Fruit fly (Drosophila melanogaster) whole organism, prepupa: Measurements from ENCODE around the gene Prp31.

Experiments
- Blimp-1 ChIP-seq: fragments of 200-800 bp; sonication (Bioruptor generic); optimal IDR thresholded peaks from 3 replicates; lab custom pipeline; 2017; ENCODE audit warnings: missing biosample characterization, missing genetic modification characterization, mild to moderate bottlenecking, moderate library complexity, missing genetic modification reagents
- CG10631 ChIP-seq: fragments of 200-800 bp; sonication (Bioruptor generic); optimal IDR thresholded peaks from 2 replicates; lab custom pipeline; 2016; ENCODE audit warnings: missing biosample characterization, missing genetic modification characterization
- CG11294 ChIP-seq: fragments of 200-800 bp; sonication (Bioruptor generic); IDR thresholded peaks from 2 replicates; pipeline ENCODE4 v1.3.6; 2022; ENCODE audit warnings: missing biosample characterization, missing genetic modification characterization
- CG11762 ChIP-seq: fragments of 200-800 bp; sonication (Bioruptor generic); optimal IDR thresholded peaks from 3 replicates; lab custom pipeline; 2016; ENCODE audit warnings: missing biosample characterization, missing genetic modification characterization; ENCODE audit not compliant: insufficient read depth
- CG11902 ChIP-seq: fragments of 200-800 bp; sonication (Bioruptor generic); optimal IDR thresholded peaks from 3 replicates; lab custom pipeline; 2016; ENCODE audit warnings: missing biosample characterization, missing genetic modification characterization
- CG15336 ChIP-seq: fragments of 200-800 bp; sonication (Bioruptor generic); IDR thresholded peaks from 2 replicates; pipeline ENCODE4 v1.3.6; 2022; ENCODE audit warnings: missing biosample characterization, missing genetic modification characterization
- CG1621 ChIP-seq: fragments of 200-800 bp; sonication (Bioruptor generic); optimal IDR thresholded peaks from 3 replicates; lab custom pipeline; 2018; ENCODE audit warnings: missing biosample characterization, mild to moderate bottlenecking, missing genetic modification characterization
- CG4318 ChIP-seq: fragments of 200-800 bp; sonication (Bioruptor generic); optimal IDR thresholded peaks from 3 replicates; lab custom pipeline; 2017; ENCODE audit warnings: missing biosample characterization, mild to moderate bottlenecking, missing genetic modification characterization
- CG6276 ChIP-seq: fragments of 200-800 bp; sonication (Bioruptor generic); optimal IDR thresholded peaks from 2 replicates; lab custom pipeline; 2017; ENCODE audit warnings: missing biosample characterization, mild to moderate bottlenecking, missing genetic modification characterization
- CG6854 ChIP-seq: fragments of 200-800 bp; sonication (Bioruptor generic); optimal IDR thresholded peaks from 2 replicates; lab custom pipeline; 2017; ENCODE audit warnings: missing biosample characterization, mild to moderate bottlenecking, missing genetic modification characterization
- CG7368 ChIP-seq: fragments of 200-800 bp; sonication (Bioruptor generic); optimal IDR thresholded peaks from 3 replicates; lab custom pipeline; 2016; ENCODE audit warnings: missing biosample characterization, missing genetic modification characterization
- CG8119 ChIP-seq: fragments of 200-800 bp; sonication (Bioruptor generic); IDR thresholded peaks from 3 replicates; pipeline ENCODE4 v1.3.6; 2022; ENCODE audit warnings: missing biosample characterization, missing genetic modification characterization
- CG8319 ChIP-seq: fragments of 200-800 bp; sonication (Bioruptor generic); optimal IDR thresholded peaks from 3 replicates; lab custom pipeline; 2016; ENCODE audit warnings: missing biosample characterization, missing genetic modification characterization
- Eip78C ChIP-seq: fragments of 200-800 bp; sonication (Bioruptor generic); peaks from one replicate; lab custom pipeline; 2016; ENCODE audit warnings: missing biosample characterization, missing genetic modification characterization
- Gug ChIP-seq: fragments of 200-800 bp; sonication (Bioruptor generic); IDR thresholded peaks from 2 replicates; pipeline ENCODE4 v1.3.6; 2022; ENCODE audit warnings: missing biosample characterization, missing genetic modification characterization
- Hr38 ChIP-seq: sonication (Bioruptor generic); optimal IDR thresholded peaks from 2 replicates; lab custom pipeline; 2016; ENCODE audit warnings: missing biosample characterization, missing genetic modification characterization
- Hr4 ChIP-seq: fragments of 200-800 bp; sonication (Bioruptor generic); optimal IDR thresholded peaks from 3 replicates; lab custom pipeline; 2016; ENCODE audit warnings: missing biosample characterization, missing genetic modification characterization
- Lpt ChIP-seq: fragments of 200-800 bp; sonication (Bioruptor generic); optimal IDR thresholded peaks from 3 replicates; lab custom pipeline; 2016; ENCODE audit warnings: missing biosample characterization, missing genetic modification characterization
- Met ChIP-seq: fragments of 200-800 bp; sonication (Bioruptor generic); optimal IDR thresholded peaks from 3 replicates; lab custom pipeline; 2016; ENCODE audit warnings: missing biosample characterization, missing genetic modification characterization
- Smox ChIP-seq: fragments of 200-800 bp; sonication (Bioruptor generic); optimal IDR thresholded peaks from 3 replicates; lab custom pipeline; 2016; ENCODE audit warnings: missing biosample characterization, missing genetic modification characterization
- Sox14 ChIP-seq: fragments of 200-800 bp; sonication (Bioruptor generic); optimal IDR thresholded peaks from 3 replicates; lab custom pipeline; 2016; ENCODE audit warnings: missing biosample characterization, missing genetic modification characterization
- acj6 ChIP-seq: fragments of 200-800 bp; sonication (Bioruptor generic); optimal IDR thresholded peaks from 3 replicates; lab custom pipeline; 2016; ENCODE audit warnings: missing biosample characterization, missing genetic modification characterization
- cyc ChIP-seq: fragments of 200-800 bp; sonication (Bioruptor generic); optimal IDR thresholded peaks from 3 replicates; lab custom pipeline; 2016; ENCODE audit warnings: missing biosample characterization, missing genetic modification characterization
- dsx ChIP-seq: fragments of 200-800 bp; optimal IDR thresholded peaks from 3 replicates; lab custom pipeline; 2019; ENCODE audit warnings: missing biosample characterization, mild to moderate bottlenecking, missing genetic modification characterization, moderate library complexity; ENCODE audit not compliant: poor library complexity, severe bottlenecking
- eg ChIP-seq: fragments of 200-800 bp; sonication (Bioruptor generic); IDR thresholded peaks from 3 replicates; pipeline ENCODE4 v1.3.6; 2022; ENCODE audit warnings: missing biosample characterization, missing genetic modification characterization
- esn ChIP-seq: fragments of 200-800 bp; sonication (Bioruptor generic); optimal IDR thresholded peaks from 2 replicates; lab custom pipeline; 2016; ENCODE audit warnings: missing biosample characterization, mild to moderate bottlenecking, missing genetic modification characterization, moderate library complexity
- fd85E ChIP-seq: fragments of 200-800 bp; sonication (Bioruptor generic); optimal IDR thresholded peaks from 3 replicates; lab custom pipeline; 2016; ENCODE audit warnings: missing biosample characterization, missing genetic modification characterization
- fkh ChIP-seq: fragments of 200-800 bp; sonication (Bioruptor generic); optimal IDR thresholded peaks from 3 replicates; lab custom pipeline; 2017; ENCODE audit warnings: missing biosample characterization, mild to moderate bottlenecking, missing genetic modification characterization, moderate library complexity
- pdm3 ChIP-seq: fragments of 200-800 bp; sonication (Bioruptor generic); optimal IDR thresholded peaks from 3 replicates; lab custom pipeline; 2016; ENCODE audit warnings: missing biosample characterization, missing genetic modification characterization
- ss ChIP-seq, 2 experiments: fragments of 200-800 bp; sonication (Bioruptor generic); optimal IDR thresholded peaks; 2 replicates in 1 of 2; 3 replicates in 1 of 2; lab custom pipeline; 2017 to 2018; ENCODE audit warnings: mild to moderate bottlenecking in 2 of 2, missing biosample characterization in 2 of 2, missing genetic modification characterization in 2 of 2, moderate library complexity in 1 of 2
- svp ChIP-seq: fragments of 200-800 bp; sonication (Bioruptor generic); peaks from one replicate; lab custom pipeline; 2016; ENCODE audit warnings: missing biosample characterization, missing genetic modification characterization
- topi ChIP-seq: fragments of 200-800 bp; sonication (Bioruptor generic); optimal IDR thresholded peaks from 3 replicates; lab custom pipeline; 2016; ENCODE audit warnings: missing biosample characterization, missing genetic modification characterization
- vri ChIP-seq: fragments of 200-800 bp; sonication (Bioruptor generic); optimal IDR thresholded peaks from 3 replicates; lab custom pipeline; 2016; ENCODE audit warnings: missing biosample characterization, mild to moderate bottlenecking, missing genetic modification characterization

The Prp31 gene

dm6 chr3L:15158330-15159114 lies at the start of gene Prp31, which contains the start of gene Msh6 (continued):
- TF ChIP-seq CG11294 (GFP tag; lab: Robert Waterston, UW) (peak; percentile 41; the same call in 1 of the 2 replicates), CG7368 (no peak), CG1621 (tag; lab: Kevin White, UChicago) (no peak), vri (GFP tag; lab: Kevin White, UChicago) (no peak), pdm3 (GFP tag; lab: Kevin White, UChicago) (no peak), Sox14 (GFP tag; lab: Kevin White, UChicago) (peak; percentile 73), topi (GFP tag; lab: Kevin White, UChicago) (peak; percentile 74), CG6276 (GFP tag; lab: Kevin White, UChicago) (no peak), cyc (GFP tag; lab: Kevin White, UChicago) (peak; percentile 68), Eip78C (no peak)

- TF ChIP-seq CG8319 (GFP tag; lab: Kevin White, UChicago), result no peak
- 0 out of 2 replicates have a peak, but pooled peaks have one; percentile 7 for TF ChIP-seq CG15336
- peak; percentile 68 for TF ChIP-seq Eip78C
- TF ChIP-seq CG11294 (GFP tag; lab: Robert Waterston, UW), result no peak
Measured at dm6 chr3L:15113257-15113656, 45.6 kb upstream of the Prp31 start, which contains the start of gene CG13458. Gene CG13458, plus strand, starts transcription at chr3L:15113557.

dm6 chr3L:15116536-15116935 lies 42.4 kb upstream of the Prp31 start, which contains the start of gene Cep135:
Gene Cep135, plus strand, starts transcription at chr3L:15116737.
- TF ChIP-seq Eip78C, result peak; percentile 30
- TF ChIP-seq CG11762 (GFP tag; lab: Kevin White, UChicago), result no peak
- peak; percentile 10 for TF ChIP-seq esn (GFP tag; lab: Kevin White, UChicago)

dm6 chr3L:15121272-15121671 lies 37.6 kb upstream of the Prp31 start, which contains the start of gene CG32847:
Gene CG32847, plus strand, starts transcription at chr3L:15121572.
- TF ChIP-seq CG11902, result no peak
- no peak for TF ChIP-seq Lpt (GFP tag; lab: Kevin White, UChicago)
- no peak for TF ChIP-seq CG4318 (GFP tag; lab: Kevin White, UChicago)

DNA sequence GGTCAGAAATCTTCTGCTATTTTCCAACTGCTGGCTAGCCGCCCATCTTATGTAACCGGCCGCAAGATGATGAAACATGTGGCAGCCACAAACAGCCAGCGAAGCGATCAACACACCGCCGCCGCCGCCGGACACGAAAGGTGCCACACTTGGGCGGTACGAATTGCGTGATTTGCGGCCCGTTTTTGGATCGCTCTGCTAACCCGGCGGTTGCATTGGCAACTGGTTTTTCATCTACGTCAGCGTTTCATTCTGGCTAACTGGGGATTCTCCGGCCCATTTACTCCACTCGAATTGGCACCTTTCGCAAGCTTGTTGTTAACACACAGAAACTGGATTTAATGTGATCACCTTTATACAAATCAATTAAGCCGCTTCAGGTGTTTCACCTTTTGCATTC lies 35.2 kb upstream of the Prp31 start:
- TF ChIP-seq Eip78C, result peak; percentile 72
- TF ChIP-seq Hr38 (GFP tag; lab: Kevin White, UChicago), result no peak
- TF ChIP-seq Gug (GFP tag; lab: Robert Waterston, UW), result no peak
- TF ChIP-seq fd85E (GFP tag; lab: Kevin White, UChicago), result no peak
- TF ChIP-seq Hr4 (GFP tag; lab: Kevin White, UChicago), result no peak
- TF ChIP-seq fkh (GFP tag; lab: Kevin White, UChicago), result no peak
- TF ChIP-seq CG10631 (GFP tag; lab: Kevin White, UChicago), result no peak
- peak in 1 of 2 experiments; percentile 69 for TF ChIP-seq ss (GFP tag; optimal IDR thresholded peaks at IDR 0.05; lab: Kevin White, UChicago)
- no peak for TF ChIP-seq svp (GFP tag; lab: Kevin White, UChicago)
- peak; percentile 25 for TF ChIP-seq CG1621 (tag; lab: Kevin White, UChicago)
- no peak for TF ChIP-seq Lpt (GFP tag; lab: Kevin White, UChicago)
- TF ChIP-seq acj6 (GFP tag; lab: Kevin White, UChicago), result no peak
- TF ChIP-seq, all 60 proteins: peak for 3

DNA sequence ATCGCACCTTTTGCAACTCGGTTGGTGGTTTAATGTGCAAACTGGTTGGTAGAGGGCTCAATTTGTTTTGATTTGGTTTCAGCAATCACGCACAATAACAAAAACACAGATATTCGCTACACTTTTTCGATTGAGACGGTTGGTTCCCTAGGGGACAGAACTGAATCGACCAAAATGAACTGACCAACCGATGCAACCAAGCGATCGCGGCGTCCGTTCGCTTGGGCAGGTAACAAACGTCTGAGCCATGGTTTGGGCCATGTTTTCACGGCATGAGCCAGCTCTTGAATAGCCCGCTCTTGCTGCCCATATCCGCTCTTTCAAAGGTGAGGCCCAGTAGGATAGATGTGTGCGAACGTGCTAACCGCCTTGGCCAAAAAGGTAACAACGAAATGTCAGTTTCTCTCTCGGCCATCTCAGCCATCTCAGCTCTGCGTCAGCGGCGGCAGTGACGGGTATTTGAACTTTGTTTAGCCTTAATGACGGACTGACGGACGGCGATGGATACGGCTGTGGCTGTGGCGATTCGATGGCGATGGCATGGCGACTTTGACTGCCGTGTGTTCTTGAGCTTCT lies 33.7 kb upstream of the Prp31 start, which contains the start of gene CG16959:
Gene CG16959 (minus strand): TSS at position 245 of the 576 bp plus-strand sequence.
- TF ChIP-seq Blimp-1 (GFP tag; lab: Kevin White, UChicago) (no peak), CG6854 (GFP tag; lab: Kevin White, UChicago) (peak; percentile 80), CG8119 (GFP tag; lab: Robert Waterston, UW) (0 out of 3 replicates have a peak, but pooled peaks have one; percentile 19), Met (GFP tag; lab: Kevin White, UChicago) (no peak), Lpt (GFP tag; lab: Kevin White, UChicago) (no peak), CG1621 (tag; lab: Kevin White, UChicago) (peak; percentile 41), Smox (no peak), dsx (GFP tag; lab: Kevin White, UChicago) (peak; percentile 29), eg (GFP tag; lab: Robert Waterston, UW) (no peak)
